Worm (Caenorhabditis elegans) whole organism, young adult: Measurements from ENCODE around the gene C31B8.1.

Experiments
- F57A8.1 ChIP-seq: fragments of 200-800 bp; sonication (Bioruptor generic); optimal IDR thresholded peaks from 2 replicates; lab custom pipeline; 2018; ENCODE audit warnings: mild to moderate bottlenecking, missing genetic modification characterization, moderate library complexity, missing compliant biosample characterization
- gei-17 ChIP-seq: fragments of 200-800 bp; sonication (Bioruptor generic); optimal IDR thresholded peaks from 2 replicates; lab custom pipeline; 2018; ENCODE audit warnings: mild to moderate bottlenecking, missing genetic modification characterization, missing compliant biosample characterization
- hsf-1 ChIP-seq: fragments of 200-800 bp; sonication (Bioruptor generic); IDR thresholded peaks from 2 replicates; pipeline ENCODE4 v1.3.6; 2022; ENCODE audit warnings: missing genetic modification reagents, missing genetic modification characterization, missing compliant biosample characterization
- madf-8 ChIP-seq: fragments of 200-800 bp; sonication (Bioruptor generic); conservative IDR thresholded peaks from 2 replicates; pipeline ENCODE4 v1.3.6; 2022; ENCODE audit warnings: missing genetic modification reagents, missing genetic modification characterization, missing compliant biosample characterization
- nfya-1 ChIP-seq: sonication (generic microtip); optimal IDR thresholded peaks from 2 replicates; lab custom pipeline; 2017; ENCODE audit warnings: antibody characterized with exemption, missing compliant biosample characterization, missing genetic modification characterization, borderline replicate concordance; ENCODE audit not compliant: insufficient read depth
- rcor-1 ChIP-seq: fragments of 200-800 bp; sonication (Bioruptor generic); IDR thresholded peaks from 2 replicates; pipeline ENCODE4 v1.3.6; 2022; ENCODE audit warnings: missing genetic modification reagents, missing genetic modification characterization, missing compliant biosample characterization

- TF ChIP-seq nfya-1 (tag; lab: Kevin White, UChicago) (no peak), hsf-1 (GFP tag; lab: Robert Waterston, UW) (no peak), F57A8.1 (no peak), gei-17 (GFP tag; lab: Kevin White, UChicago) (no peak), madf-8 (GFP tag; lab: Robert Waterston, UW) (no peak), rcor-1 (GFP tag; lab: Robert Waterston, UW) (no peak)
Observed at ce11 chrV:2929753-2930152, 1.6 kb upstream of the C31B8.1 start, which contains the start of gene C31B8.16.
